Worm (Caenorhabditis elegans) whole organism, young adult: ENCODE measurements around the gene srxa-1.

ENCODE experiments used
- D2030.7 ChIP-seq: fragments of 200-800 bp; sonication (Bioruptor generic); IDR thresholded peaks from 2 replicates; pipeline ENCODE4 v1.3.6; 2022; ENCODE audit warnings: missing genetic modification reagents, missing genetic modification characterization, missing compliant biosample characterization
- F39B2.1 ChIP-seq: fragments of 200-800 bp; sonication (Bioruptor generic); IDR thresholded peaks from 2 replicates; pipeline ENCODE4 v1.3.6; 2022; ENCODE audit warnings: missing genetic modification reagents, missing genetic modification characterization, missing compliant biosample characterization
- Y56A3A.18 ChIP-seq: fragments of 200-800 bp; sonication (Bioruptor generic); IDR thresholded peaks from 2 replicates; pipeline ENCODE4 v1.3.6; 2022; ENCODE audit warnings: missing genetic modification reagents, missing genetic modification characterization, missing compliant biosample characterization
- Y79H2A.3 ChIP-seq: fragments of 200-800 bp; sonication (Bioruptor generic); conservative IDR thresholded peaks from 2 replicates; pipeline ENCODE4 v1.3.6; 2022; ENCODE audit warnings: missing genetic modification reagents, missing genetic modification characterization, missing compliant biosample characterization
- Y95B8A.8 ChIP-seq: fragments of 200-800 bp; sonication (Bioruptor generic); IDR thresholded peaks from 2 replicates; pipeline ENCODE4 v1.3.6; 2022; ENCODE audit warnings: missing genetic modification reagents, missing genetic modification characterization, missing compliant biosample characterization
- ama-1 ChIP-seq, 3 experiments: fragments of 150-350 bp in 1 of 3; sonication (generic microtip) in 2 of 3; optimal IDR thresholded peaks; 2 replicates each; lab custom pipeline; 2014 to 2018; ENCODE audit warnings: missing biosample characterization in 2 of 3, missing genetic modification characterization in 2 of 3, missing genetic modification reagents in 2 of 3
- attf-3 ChIP-seq: fragments of 200-800 bp; sonication (Bioruptor generic); conservative IDR thresholded peaks from 2 replicates; pipeline ENCODE4 v1.3.6; 2022; ENCODE audit warnings: missing genetic modification reagents, missing genetic modification characterization, missing compliant biosample characterization
- attf-6 ChIP-seq: fragments of 200-800 bp; sonication (Bioruptor generic); IDR thresholded peaks from 2 replicates; pipeline ENCODE4 v1.3.6; 2022; ENCODE audit warnings: missing genetic modification reagents, missing genetic modification characterization, missing compliant biosample characterization
- cebp-1 ChIP-seq, 2 experiments: fragments of 200-800 bp in 1 of 2; sonication (Bioruptor generic) in 1 of 2; sonication (generic microtip) in 1 of 2; IDR thresholded peaks in 1 of 2; optimal IDR thresholded peaks in 1 of 2; 2 replicates each; pipeline versions ENCODE4 v1.3.6 to Lab custom; 2017 to 2022; ENCODE audit warnings: missing compliant biosample characterization in 2 of 2, missing genetic modification characterization in 2 of 2, mild to moderate bottlenecking in 1 of 2, missing genetic modification reagents in 1 of 2, moderate library complexity in 1 of 2
- die-1 ChIP-seq: sonication (generic microtip); optimal IDR thresholded peaks from 2 replicates; lab custom pipeline; 2016; ENCODE audit warnings: missing genotype, mild to moderate bottlenecking, missing genetic modification characterization, missing compliant biosample characterization
- dpl-1 ChIP-seq: fragments of 150-350 bp; optimal IDR thresholded peaks from 2 replicates; lab custom pipeline; 2014; ENCODE audit warnings: missing biosample characterization, missing genetic modification reagents, missing genetic modification characterization
- efl-1 ChIP-seq: fragments of 150-350 bp; optimal IDR thresholded peaks from 2 replicates; lab custom pipeline; 2014; ENCODE audit warnings: missing biosample characterization, missing genetic modification reagents, missing genetic modification characterization
- egrh-3 ChIP-seq: fragments of 200-800 bp; sonication (Bioruptor generic); IDR thresholded peaks from 2 replicates; pipeline ENCODE4 v1.3.6; 2022; ENCODE audit warnings: missing genetic modification reagents, missing genetic modification characterization, missing compliant biosample characterization
- ekl-4 ChIP-seq: fragments of 200-800 bp; sonication (Bioruptor generic); IDR thresholded peaks from 2 replicates; pipeline ENCODE4 v1.3.6; 2022; ENCODE audit warnings: missing genetic modification reagents, missing genetic modification characterization, missing compliant biosample characterization
- fkh-3 ChIP-seq: sonication (generic microtip); optimal IDR thresholded peaks from 2 replicates; lab custom pipeline; 2016; ENCODE audit warnings: mild to moderate bottlenecking, missing genetic modification characterization, missing compliant biosample characterization
- him-1 ChIP-seq: sonication (generic microtip); optimal IDR thresholded peaks from 2 replicates; lab custom pipeline; 2016; ENCODE audit warnings: missing genotype, missing genetic modification reagents, missing genetic modification characterization, missing compliant biosample characterization
- hmg-1.2 ChIP-seq: fragments of 200-800 bp; sonication (Bioruptor generic); IDR thresholded peaks from 2 replicates; pipeline ENCODE4 v1.3.6; 2022; ENCODE audit warnings: missing genetic modification reagents, missing genetic modification characterization, missing compliant biosample characterization
- hmg-20 ChIP-seq: fragments of 200-800 bp; sonication (Bioruptor generic); IDR thresholded peaks from 2 replicates; pipeline ENCODE4 v1.3.6; 2022; ENCODE audit warnings: missing genetic modification reagents, missing genetic modification characterization, missing compliant biosample characterization
- hrde-1 ChIP-seq: sonication (generic microtip); optimal IDR thresholded peaks from 2 replicates; lab custom pipeline; 2016; ENCODE audit warnings: missing genetic modification characterization, mild to moderate bottlenecking, missing compliant biosample characterization, moderate library complexity, missing genotype, missing genetic modification reagents, borderline replicate concordance
- lin-35 ChIP-seq, 3 experiments: fragments of 150-350 bp in 2 of 3; sonication (generic microtip) in 1 of 3; optimal IDR thresholded peaks; 2 replicates each; lab custom pipeline; 2014 to 2018; ENCODE audit warnings: missing biosample characterization in 3 of 3, missing genetic modification characterization in 3 of 3, missing genetic modification reagents in 3 of 3
- lin-40 ChIP-seq: sonication (generic microtip); optimal IDR thresholded peaks from 2 replicates; lab custom pipeline; 2016; ENCODE audit warnings: missing genetic modification characterization, mild to moderate bottlenecking, missing compliant biosample characterization, missing genotype, missing genetic modification reagents
- lin-54 ChIP-seq: fragments of 200-800 bp; sonication (Bioruptor generic); optimal IDR thresholded peaks from 2 replicates; lab custom pipeline; 2018; ENCODE audit warnings: mild to moderate bottlenecking, missing genetic modification characterization, missing compliant biosample characterization
- lsl-1 ChIP-seq: fragments of 200-800 bp; sonication (Bioruptor generic); optimal IDR thresholded peaks from 2 replicates; lab custom pipeline; 2018; ENCODE audit warnings: mild to moderate bottlenecking, missing genetic modification characterization, moderate library complexity, missing compliant biosample characterization
- madf-6 ChIP-seq: fragments of 200-800 bp; sonication (Bioruptor generic); IDR thresholded peaks from 2 replicates; pipeline ENCODE4 v1.3.6; 2022; ENCODE audit warnings: missing genetic modification reagents, missing genetic modification characterization, missing compliant biosample characterization
- mxl-1 ChIP-seq: sonication (generic microtip); optimal IDR thresholded peaks from 2 replicates; lab custom pipeline; 2016; ENCODE audit warnings: missing genetic modification characterization, missing compliant biosample characterization
- pbrm-1 ChIP-seq: fragments of 200-800 bp; sonication (Bioruptor generic); IDR thresholded peaks from 2 replicates; pipeline ENCODE4 v1.3.6; 2022; ENCODE audit warnings: missing genetic modification reagents, missing genetic modification characterization, missing compliant biosample characterization
- snpc-1.1 ChIP-seq: sonication (generic microtip); optimal IDR thresholded peaks from 2 replicates; lab custom pipeline; 2017; ENCODE audit warnings: missing genetic modification characterization, mild to moderate bottlenecking, missing compliant biosample characterization, antibody characterized with exemption, moderate library complexity, missing genotype, missing genetic modification reagents; ENCODE audit not compliant: insufficient read depth
- snpc-1.3 ChIP-seq: sonication (generic microtip); optimal IDR thresholded peaks from 2 replicates; lab custom pipeline; 2017; ENCODE audit warnings: missing genetic modification characterization, mild to moderate bottlenecking, missing compliant biosample characterization, antibody characterized with exemption, moderate library complexity, missing genotype, missing genetic modification reagents; ENCODE audit not compliant: insufficient read depth
- snpc-3.4 ChIP-seq: sonication (generic microtip); optimal IDR thresholded peaks from 2 replicates; lab custom pipeline; 2017; ENCODE audit warnings: missing genetic modification characterization, mild to moderate bottlenecking, missing compliant biosample characterization, antibody characterized with exemption, moderate library complexity, missing genotype, missing genetic modification reagents
- snpc-4 ChIP-seq, 5 experiments: fragments of 150-350 bp in 1 of 5; sonication (generic microtip) in 4 of 5; optimal IDR thresholded peaks; 2 replicates each; lab custom pipeline; 2014 to 2018; ENCODE audit warnings: missing genetic modification characterization in 5 of 5, missing biosample characterization in 3 of 5, antibody characterized with exemption in 2 of 5, mild to moderate bottlenecking in 2 of 5, missing compliant biosample characterization in 2 of 5, missing genotype in 2 of 5, moderate library complexity in 2 of 5, missing genetic modification reagents in 1 of 5
- somi-1 ChIP-seq: fragments of 200-800 bp; sonication (Bioruptor generic); optimal IDR thresholded peaks from 2 replicates; lab custom pipeline; 2018; ENCODE audit warnings: mild to moderate bottlenecking, missing genetic modification characterization, missing compliant biosample characterization
- tbp1 ChIP-seq: fragments of 200-800 bp; sonication (Bioruptor generic); optimal IDR thresholded peaks from 2 replicates; lab custom pipeline; 2018; ENCODE audit warnings: mild to moderate bottlenecking, missing genetic modification characterization, missing compliant biosample characterization
- unc-62 ChIP-seq: fragments of 150-350 bp; optimal IDR thresholded peaks from 2 replicates; lab custom pipeline; 2014; ENCODE audit warnings: missing biosample characterization, missing genetic modification reagents, missing genetic modification characterization
- zfh-2 ChIP-seq: fragments of 200-800 bp; sonication (Bioruptor generic); conservative IDR thresholded peaks from 2 replicates; pipeline ENCODE4 v1.3.6; 2022; ENCODE audit warnings: missing genetic modification reagents, missing genetic modification characterization, missing compliant biosample characterization

Gene srxa-1

DNA sequence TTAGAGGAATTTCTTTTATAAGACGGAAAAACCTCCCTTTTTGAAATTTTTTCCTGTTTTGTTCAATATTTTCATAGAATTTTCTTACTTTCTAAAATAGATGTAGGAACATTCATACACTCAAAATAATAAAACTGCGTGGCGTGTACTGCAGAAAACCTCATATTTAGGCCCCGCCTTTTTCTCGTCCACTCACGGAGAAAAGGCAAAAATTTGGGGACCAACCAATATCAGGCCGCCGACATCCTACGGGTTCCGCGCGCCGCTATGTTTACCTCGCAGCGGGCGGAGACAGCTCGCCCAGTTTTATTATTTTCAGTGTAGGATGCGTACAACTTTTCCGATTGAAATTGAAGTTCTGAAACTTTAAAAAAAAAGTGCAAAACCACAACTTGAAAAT is 33.0 kb upstream of the srxa-1 start:
- TF ChIP-seq ekl-4 (GFP tag; lab: Robert Waterston, UW) (0 out of 2 replicates have a peak, but pooled peaks have one; percentile 10), snpc-1.1 (tag; lab: Kevin White, UChicago) (peak; percentile 91), tbp1 (GFP tag; lab: Kevin White, UChicago) (peak; percentile 55), him-1 (tag; lab: Kevin White, UChicago) (peak; percentile 68), snpc-1.3 (peak; percentile 24), snpc-3.4 (tag; lab: Kevin White, UChicago) (peak; percentile 64), lsl-1 (GFP tag; lab: Kevin White, UChicago) (peak; percentile 27), D2030.7 (GFP tag; lab: Robert Waterston, UW) (peak; percentile 71), attf-6 (GFP tag; lab: Robert Waterston, UW) (0 out of 2 replicates have a peak, but pooled peaks have one; percentile 38), hmg-1.2 (GFP tag; lab: Robert Waterston, UW) (peak; percentile 86), snpc-4 (GFP tag; optimal IDR thresholded peaks at IDR 0.05; lab: Kevin White, UChicago) (peak; percentile 91), snpc-4 (tag; optimal IDR thresholded peaks at IDR 0.05; lab: Kevin White, UChicago) (peak; percentile 63 to 96 (median 92)), pbrm-1 (GFP tag; lab: Robert Waterston, UW) (peak; percentile 41)
- TF ChIP-seq, all 124 proteins: peak for 12; not testable (repeated sequence) for 112

DNA sequence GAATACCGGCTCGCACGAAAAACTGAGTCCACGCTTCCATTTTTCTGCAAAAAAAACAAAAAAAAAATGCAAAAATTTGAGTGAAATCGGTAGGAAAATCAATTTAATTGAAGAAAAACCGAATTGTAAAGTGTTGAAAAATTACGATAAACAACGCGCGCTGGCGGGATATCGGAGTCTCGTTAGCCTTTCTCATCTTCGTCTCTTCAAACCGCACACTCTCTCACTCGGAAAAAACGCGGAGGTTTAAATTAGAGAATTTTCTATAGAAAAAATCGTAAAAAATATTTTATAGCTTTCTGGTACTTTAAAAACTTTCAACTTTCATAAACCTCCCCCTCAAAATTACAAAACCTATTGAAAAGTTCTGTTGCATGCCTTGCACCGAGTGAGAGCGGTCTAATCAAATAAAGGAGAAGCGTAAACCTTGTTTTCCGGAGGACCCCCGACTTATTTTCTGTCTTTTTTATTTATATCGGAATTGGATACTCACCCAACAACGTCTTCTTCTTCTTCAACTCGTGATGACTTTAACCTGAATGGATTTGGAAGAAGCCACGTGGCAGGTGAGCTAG is 27.8 kb upstream of the srxa-1 start, which contains the start of the genes F53F8.5 and F53F8.6:
Gene F53F8.5 (minus strand): TSS at position 52 of the 575 bp plus-strand sequence.
Gene F53F8.6 (plus strand): TSS at position 230 of the 575 bp plus-strand sequence.
- TF ChIP-seq lin-35 (GFP tag; optimal IDR thresholded peaks at IDR 0.05; lab: Kevin White, UChicago) = peak in 1 of 3 experiments; percentile 26
- peak; percentile 2 for TF ChIP-seq lin-40 (tag; lab: Kevin White, UChicago)
- no peak for TF ChIP-seq hrde-1
- TF ChIP-seq mxl-1 (tag; lab: Kevin White, UChicago) = no peak
- peak; percentile 97 for TF ChIP-seq attf-3 (GFP tag; lab: Robert Waterston, UW)
- no peak for TF ChIP-seq unc-62 (GFP tag; lab: Kevin White, UChicago)
- no peak for TF ChIP-seq die-1 (tag; lab: Kevin White, UChicago)
- peak; percentile 46; the same call in 1 of the 2 replicates for TF ChIP-seq madf-6 (GFP tag; lab: Robert Waterston, UW)
- TF ChIP-seq cebp-1 (GFP tag; IDR thresholded peaks at IDR 0.05; lab: Robert Waterston, UW) = no peak
- TF ChIP-seq cebp-1 (tag; optimal IDR thresholded peaks at IDR 0.05; lab: Kevin White, UChicago) = peak; percentile 11
- TF ChIP-seq hmg-1.2 (GFP tag; lab: Robert Waterston, UW) = peak; percentile 96
- TF ChIP-seq efl-1 = peak; percentile 20
- TF ChIP-seq somi-1 (GFP tag; lab: Kevin White, UChicago) = no peak
- no peak for TF ChIP-seq Y95B8A.8 (GFP tag; lab: Robert Waterston, UW)
- TF ChIP-seq Y56A3A.18 (GFP tag; lab: Robert Waterston, UW) = no peak
- TF ChIP-seq lin-54 = peak; percentile 49
- no peak for TF ChIP-seq fkh-3 (tag; lab: Kevin White, UChicago)
- no peak for TF ChIP-seq dpl-1
- no peak for TF ChIP-seq hmg-20 (GFP tag; lab: Robert Waterston, UW)
- no peak for TF ChIP-seq ama-1 (optimal IDR thresholded peaks at IDR 0.05; lab: Kevin White, UChicago)
- no peak for TF ChIP-seq ama-1 (GFP tag; optimal IDR thresholded peaks at IDR 0.05; lab: Kevin White, UChicago)
- no peak for TF ChIP-seq Y79H2A.3 (GFP tag; lab: Robert Waterston, UW)
- peak; percentile 52; the same call in 1 of the 2 replicates for TF ChIP-seq D2030.7 (GFP tag; lab: Robert Waterston, UW)
- TF ChIP-seq, all 124 proteins: peak for 9

DNA sequence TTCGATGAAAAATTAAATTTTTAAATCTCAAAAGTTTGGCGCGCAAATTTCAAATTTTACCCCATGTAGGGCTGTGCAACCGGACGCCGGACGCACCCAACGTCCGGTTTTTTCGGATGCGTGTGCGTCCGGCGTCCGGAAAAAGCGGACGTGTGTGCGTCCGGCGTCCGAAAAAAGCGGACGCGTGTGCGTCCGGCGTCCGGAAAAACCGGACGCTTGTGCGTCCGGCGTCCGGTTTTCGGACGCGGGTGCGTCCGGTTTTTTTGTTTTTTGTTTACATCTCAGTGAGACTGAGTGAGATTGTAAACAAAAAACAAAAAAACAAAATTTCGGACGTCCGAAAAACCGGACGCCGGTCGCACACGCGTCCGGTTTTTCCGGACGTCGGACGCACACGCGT is 26.8 kb upstream of the srxa-1 start:
- TF ChIP-seq egrh-3 (GFP tag; lab: Robert Waterston, UW) (peak; percentile 60; the same call in 1 of the 2 replicates), zfh-2 (GFP tag; lab: Robert Waterston, UW) (0 out of 2 replicates have a peak, but pooled peaks have one; percentile 35), F39B2.1 (GFP tag; lab: Robert Waterston, UW) (0 out of 2 replicates have a peak, but pooled peaks have one; percentile 12)
